Worm (Caenorhabditis elegans) whole organism, L2 larva: ENCODE results near the gene R07E3.4.

Experiments used
- C34F6.9 ChIP-seq: fragments of 150-350 bp; optimal IDR thresholded peaks from 2 replicates; lab custom pipeline; 2014; ENCODE audit warnings: missing biosample characterization, missing genetic modification characterization
- F13H6.1 ChIP-seq: sonication (generic microtip); optimal IDR thresholded peaks from 2 replicates; lab custom pipeline; 2016; ENCODE audit warnings: missing genetic modification characterization, missing compliant biosample characterization
- Y55F3AM.14 ChIP-seq: fragments of 200-800 bp; sonication (Bioruptor generic); optimal IDR thresholded peaks from 2 replicates; lab custom pipeline; 2018; ENCODE audit warnings: mild to moderate bottlenecking, missing genetic modification characterization, missing compliant biosample characterization
- ZK546.5 ChIP-seq: sonication (generic microtip); optimal IDR thresholded peaks from 2 replicates; lab custom pipeline; 2017; ENCODE audit warnings: missing biosample characterization, missing genetic modification characterization
- alr-1 ChIP-seq: fragments of 150-350 bp; optimal IDR thresholded peaks from 2 replicates; lab custom pipeline; 2014; ENCODE audit warnings: missing biosample characterization, missing genetic modification characterization
- ama-1 ChIP-seq: fragments of 150-350 bp; optimal IDR thresholded peaks from 2 replicates; lab custom pipeline; 2018; ENCODE audit warnings: inconsistent platforms
- blmp-1 ChIP-seq: sonication (generic microtip); optimal IDR thresholded peaks from 2 replicates; lab custom pipeline; 2017; ENCODE audit warnings: missing genetic modification characterization, mild to moderate bottlenecking, missing compliant biosample characterization, antibody characterized with exemption, moderate library complexity; ENCODE audit not compliant: insufficient read depth
- ceh-16 ChIP-seq: fragments of 150-350 bp; optimal IDR thresholded peaks from 2 replicates; lab custom pipeline; 2014; ENCODE audit warnings: missing biosample characterization, missing genetic modification characterization
- ceh-82 ChIP-seq: fragments of 150-350 bp; optimal IDR thresholded peaks from 2 replicates; lab custom pipeline; 2014; ENCODE audit warnings: missing biosample characterization, missing genetic modification characterization
- crh-2 ChIP-seq: sonication (generic microtip); optimal IDR thresholded peaks from 2 replicates; lab custom pipeline; 2017; ENCODE audit warnings: missing biosample characterization, missing genetic modification characterization
- dmd-4 ChIP-seq: sonication (generic microtip); optimal IDR thresholded peaks from 2 replicates; lab custom pipeline; 2017; ENCODE audit warnings: missing biosample characterization, missing genetic modification characterization
- egl-27 ChIP-seq: sonication (generic microtip); optimal IDR thresholded peaks from 3 replicates; lab custom pipeline; 2017; ENCODE audit warnings: missing biosample characterization, missing genetic modification reagents, missing genetic modification characterization
- elt-3 ChIP-seq: sonication (generic microtip); optimal IDR thresholded peaks from 2 replicates; lab custom pipeline; 2017; ENCODE audit warnings: missing biosample characterization, missing genetic modification characterization
- fos-1 ChIP-seq: fragments of 150-350 bp; optimal IDR thresholded peaks from 2 replicates; lab custom pipeline; 2014; ENCODE audit warnings: missing biosample characterization, missing genetic modification characterization
- gmeb-1 ChIP-seq: fragments of 150-350 bp; optimal IDR thresholded peaks from 2 replicates; lab custom pipeline; 2014; ENCODE audit warnings: missing biosample characterization, missing genetic modification characterization
- lin-11 ChIP-seq: fragments of 150-350 bp; sonication (generic microtip); optimal IDR thresholded peaks from 2 replicates; lab custom pipeline; 2014; ENCODE audit warnings: missing biosample characterization, missing genetic modification characterization, inconsistent platforms, mixed read lengths
- lin-13 ChIP-seq: fragments of 150-350 bp; optimal IDR thresholded peaks from 2 replicates; lab custom pipeline; 2014; ENCODE audit warnings: missing biosample characterization, missing genetic modification reagents, missing genetic modification characterization
- lin-39 ChIP-seq: fragments of 150-350 bp; optimal IDR thresholded peaks from 2 replicates; lab custom pipeline; 2014; ENCODE audit warnings: missing biosample characterization, missing genetic modification reagents, missing genetic modification characterization
- mab-5 ChIP-seq: fragments of 150-350 bp; optimal IDR thresholded peaks from 2 replicates; lab custom pipeline; 2014; ENCODE audit warnings: missing biosample characterization, missing genetic modification characterization
- mbf-1 ChIP-seq: sonication (generic microtip); optimal IDR thresholded peaks from 2 replicates; lab custom pipeline; 2017; ENCODE audit warnings: missing biosample characterization, missing genetic modification characterization
- nhr-10 ChIP-seq: sonication (generic microtip); optimal IDR thresholded peaks from 2 replicates; lab custom pipeline; 2017; ENCODE audit warnings: missing biosample characterization, missing genetic modification characterization
- nhr-11 ChIP-seq: fragments of 150-350 bp; optimal IDR thresholded peaks from 2 replicates; lab custom pipeline; 2014; ENCODE audit warnings: missing biosample characterization, missing genetic modification characterization
- nhr-129 ChIP-seq: fragments of 150-350 bp; optimal IDR thresholded peaks from 2 replicates; lab custom pipeline; 2014; ENCODE audit warnings: missing biosample characterization, missing genetic modification characterization
- nhr-23 ChIP-seq: fragments of 150-350 bp; optimal IDR thresholded peaks from 2 replicates; lab custom pipeline; 2014; ENCODE audit warnings: missing biosample characterization, missing genetic modification reagents, missing genetic modification characterization
- nhr-237 ChIP-seq: fragments of 150-350 bp; optimal IDR thresholded peaks from 2 replicates; lab custom pipeline; 2014; ENCODE audit warnings: missing biosample characterization, missing genetic modification characterization
- nhr-6 ChIP-seq: fragments of 150-350 bp; optimal IDR thresholded peaks from 2 replicates; lab custom pipeline; 2014; ENCODE audit warnings: missing biosample characterization, missing genetic modification characterization
- peb-1 ChIP-seq: fragments of 150-350 bp; optimal IDR thresholded peaks from 2 replicates; lab custom pipeline; 2014; ENCODE audit warnings: missing biosample characterization, missing genetic modification characterization
- sem-4 ChIP-seq: fragments of 150-350 bp; optimal IDR thresholded peaks from 2 replicates; lab custom pipeline; 2014; ENCODE audit warnings: missing biosample characterization, missing genetic modification reagents, missing genetic modification characterization
- skn-1 ChIP-seq: sonication (generic microtip); optimal IDR thresholded peaks from 2 replicates; lab custom pipeline; 2017; ENCODE audit warnings: missing biosample characterization, missing genetic modification characterization
- sma-9 ChIP-seq, 2 experiments: fragments of 150-350 bp in 1 of 2; sonication (generic microtip) in 1 of 2; optimal IDR thresholded peaks; 2 replicates each; lab custom pipeline; 2014 to 2016; ENCODE audit warnings: missing genetic modification characterization in 2 of 2, mild to moderate bottlenecking in 1 of 2, missing biosample characterization in 1 of 2, missing compliant biosample characterization in 1 of 2, missing genetic modification reagents in 1 of 2, moderate library complexity in 1 of 2
- unc-55 ChIP-seq: fragments of 150-350 bp; sonication (generic microtip); optimal IDR thresholded peaks from 3 replicates; lab custom pipeline; 2014; ENCODE audit warnings: missing biosample characterization, missing genetic modification reagents, missing genetic modification characterization
- unc-62 ChIP-seq: fragments of 150-350 bp; optimal IDR thresholded peaks from 2 replicates; lab custom pipeline; 2014; ENCODE audit warnings: missing biosample characterization, missing genetic modification reagents, missing genetic modification characterization
- zag-1 ChIP-seq: fragments of 150-350 bp; optimal IDR thresholded peaks from 2 replicates; lab custom pipeline; 2014; ENCODE audit warnings: missing biosample characterization, missing genetic modification characterization
- ztf-1 ChIP-seq: fragments of 200-800 bp; sonication (Bioruptor generic); conservative IDR thresholded peaks from 2 replicates; pipeline ENCODE4 v1.3.6; 2022; ENCODE audit warnings: missing genetic modification characterization, missing compliant biosample characterization
- ztf-11 ChIP-seq: sonication (generic microtip); optimal IDR thresholded peaks from 2 replicates; lab custom pipeline; 2017; ENCODE audit warnings: missing biosample characterization, missing genetic modification characterization
- ztf-4 ChIP-seq: fragments of 150-350 bp; optimal IDR thresholded peaks from 2 replicates; lab custom pipeline; 2014; ENCODE audit warnings: missing biosample characterization, missing genetic modification characterization

R07E3.4 gene

DNA sequence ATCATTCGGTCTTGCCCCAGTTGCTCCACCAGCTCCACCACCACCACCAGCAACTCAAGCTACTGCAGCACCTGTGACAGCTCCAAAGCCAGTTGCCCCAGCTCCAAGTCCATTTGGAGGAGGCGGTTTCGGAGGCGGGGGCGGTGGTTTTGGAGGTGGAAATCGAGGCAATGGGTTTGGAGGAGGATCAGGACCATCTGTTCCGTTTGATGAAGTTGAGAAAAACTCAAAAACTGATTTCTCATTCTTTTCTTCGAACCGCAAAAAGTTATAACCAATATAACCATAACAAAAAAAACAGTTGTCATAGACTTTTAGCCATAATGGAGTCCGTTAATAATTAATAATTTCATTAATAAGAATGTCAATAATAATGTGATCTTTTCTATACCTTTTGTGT, 11.8 kb downstream of the R07E3.4 start:
- no peak for TF ChIP-seq nhr-237 (tag; lab: Kevin White, UChicago)
- TF ChIP-seq nhr-11 = no peak
- no peak for TF ChIP-seq egl-27 (tag; lab: Kevin White, UChicago)
- TF ChIP-seq lin-39 = no peak
- no peak for TF ChIP-seq peb-1
- TF ChIP-seq Y55F3AM.14 (GFP tag; lab: Kevin White, UChicago) = no peak
- TF ChIP-seq, all 48 proteins: peak for 0

DNA sequence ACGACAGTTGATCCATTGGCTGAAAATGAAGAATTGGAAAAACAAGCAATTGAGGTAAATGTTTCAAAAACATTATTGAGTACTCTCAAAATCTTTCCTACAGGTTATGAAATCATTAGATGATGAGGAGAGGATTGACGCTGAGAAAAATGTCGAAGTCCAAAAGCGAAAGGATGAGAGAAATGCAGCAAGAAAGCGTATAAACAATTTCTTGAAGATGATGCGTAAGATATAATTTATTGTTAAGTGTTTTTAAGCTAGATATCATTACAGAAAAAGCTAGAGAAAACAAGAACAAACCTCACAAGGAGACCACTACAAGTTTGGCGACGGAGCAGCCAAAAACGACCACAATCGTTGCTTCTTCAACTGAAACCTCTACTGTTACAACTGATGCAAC, 13.5 kb downstream of the R07E3.4 start:
- TF ChIP-seq ceh-82 (tag; lab: Kevin White, UChicago) (no peak), C34F6.9 (tag; lab: Kevin White, UChicago) (no peak), ztf-11 (tag; lab: Kevin White, UChicago) (no peak), blmp-1 (tag; lab: Kevin White, UChicago) (no peak), gmeb-1 (tag; lab: Kevin White, UChicago) (no peak), nhr-237 (tag; lab: Kevin White, UChicago) (no peak), unc-55 (GFP tag; lab: Kevin White, UChicago) (no peak), ztf-4 (no peak), nhr-6 (no peak), alr-1 (no peak), ama-1 (no peak), nhr-23 (tag; lab: Kevin White, UChicago) (no peak), sma-9 (GFP tag; optimal IDR thresholded peaks at IDR 0.05; lab: Kevin White, UChicago) (no peak), sma-9 (tag; optimal IDR thresholded peaks at IDR 0.05; lab: Kevin White, UChicago) (no peak), crh-2 (tag; lab: Kevin White, UChicago) (no peak), F13H6.1 (tag; lab: Kevin White, UChicago) (no peak), unc-62 (GFP tag; lab: Kevin White, UChicago) (no peak)

- TF ChIP-seq alr-1 (no peak), nhr-129 (tag; lab: Kevin White, UChicago) (no peak), mab-5 (tag; lab: Kevin White, UChicago) (no peak), dmd-4 (tag; lab: Kevin White, UChicago) (no peak), ZK546.5 (tag; lab: Kevin White, UChicago) (no peak), zag-1 (tag; lab: Kevin White, UChicago) (no peak), lin-39 (no peak), nhr-6 (no peak), skn-1 (no peak), F13H6.1 (tag; lab: Kevin White, UChicago) (no peak), ceh-16 (tag; lab: Kevin White, UChicago) (no peak), lin-13 (GFP tag; lab: Kevin White, UChicago) (no peak), lin-11 (no peak), sem-4 (tag; lab: Kevin White, UChicago) (no peak), elt-3 (tag; lab: Kevin White, UChicago) (no peak), sma-9 (GFP tag; optimal IDR thresholded peaks at IDR 0.05; lab: Kevin White, UChicago) (no peak), sma-9 (tag; optimal IDR thresholded peaks at IDR 0.05; lab: Kevin White, UChicago) (no peak), ztf-1 (no peak), ceh-82 (tag; lab: Kevin White, UChicago) (no peak), fos-1 (tag; lab: Kevin White, UChicago) (no peak)
These were observed 14.7 kb downstream of the R07E3.4 start for ce11 chrX:10318437-10318836.

DNA sequence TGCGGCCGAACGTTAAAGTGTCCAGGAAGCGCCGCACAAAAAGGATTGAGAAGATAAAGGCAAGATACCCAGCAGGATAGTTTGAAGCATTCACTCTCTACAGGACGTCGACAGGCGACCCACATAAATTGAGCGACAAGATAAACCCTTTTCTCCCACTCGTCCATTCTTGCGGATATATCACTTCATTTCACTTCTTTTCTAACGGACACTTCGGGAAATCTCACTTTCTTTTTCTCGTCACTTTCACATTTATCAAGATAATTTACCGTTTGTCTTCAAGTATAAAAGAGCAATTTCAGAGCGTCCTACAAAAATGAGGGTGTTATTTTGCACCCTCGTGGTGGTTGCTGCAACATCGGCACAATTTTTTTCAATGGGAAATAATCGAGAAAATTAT, 15.6 kb downstream of the R07E3.4 start, which contains the start of gene R07E3.6:
R07E3.6 (plus strand) TSS at position 158 of the 400 bp plus-strand sequence.
- TF ChIP-seq blmp-1 (tag; lab: Kevin White, UChicago) (peak; percentile 67), sem-4 (tag; lab: Kevin White, UChicago) (no peak)

DNA sequence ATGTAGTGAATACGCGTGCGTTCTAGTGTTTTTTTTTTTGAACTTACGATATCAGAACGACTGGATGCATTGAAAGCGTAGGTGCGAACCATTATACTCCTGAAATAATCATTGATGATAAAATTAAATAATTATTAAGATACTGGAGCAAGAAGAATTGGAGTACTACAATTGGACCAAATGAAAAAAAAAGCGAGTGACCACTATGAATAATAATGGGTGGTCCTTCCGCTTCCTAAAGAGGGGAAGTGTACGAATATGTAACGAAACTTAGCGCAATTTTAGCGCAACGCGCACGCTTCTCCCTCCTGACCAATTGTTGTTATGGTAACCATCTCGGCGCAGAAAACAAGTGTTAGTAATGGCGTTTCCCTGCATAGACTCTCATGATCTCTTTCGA, 17.2 kb downstream of the R07E3.4 start, which contains the start of gene F41E7.9:
F41E7.9 (minus strand) TSS at position 101 of the 400 bp plus-strand sequence.
- TF ChIP-seq lin-13 (GFP tag; lab: Kevin White, UChicago) = no peak
- TF ChIP-seq unc-55 (GFP tag; lab: Kevin White, UChicago) = no peak
- no peak for TF ChIP-seq mbf-1 (tag; lab: Kevin White, UChicago)
- TF ChIP-seq nhr-10 (tag; lab: Kevin White, UChicago) = no peak
